Fruit fly (Drosophila melanogaster) whole organism, embryonic: ENCODE results near the gene CG13138.

Source experiments
- Antp ChIP-seq: fragments of 200-800 bp; sonication (Bioruptor generic); optimal IDR thresholded peaks from 3 replicates; lab custom pipeline; 2016; ENCODE audit warnings: missing biosample characterization, missing genetic modification characterization
- CG10147 ChIP-seq: fragments of 200-800 bp; sonication (Bioruptor generic); optimal IDR thresholded peaks from 2 replicates; lab custom pipeline; 2019; ENCODE audit warnings: missing biosample characterization, mild to moderate bottlenecking, missing genetic modification characterization, moderate library complexity
- CG10274 ChIP-seq: fragments of 200-800 bp; sonication (Bioruptor generic); optimal IDR thresholded peaks from 3 replicates; lab custom pipeline; 2017; ENCODE audit warnings: missing biosample characterization, mild to moderate bottlenecking, missing genetic modification characterization
- CG12236 ChIP-seq: fragments of 200-800 bp; sonication (Bioruptor generic); optimal IDR thresholded peaks from 2 replicates; lab custom pipeline; 2016; ENCODE audit warnings: missing biosample characterization, missing genetic modification characterization
- CG1603 ChIP-seq: fragments of 200-800 bp; sonication (Bioruptor generic); optimal IDR thresholded peaks from 2 replicates; lab custom pipeline; 2019; ENCODE audit warnings: missing biosample characterization, mild to moderate bottlenecking, missing genetic modification characterization, moderate library complexity
- CG17361 ChIP-seq: fragments of 200-800 bp; sonication (Bioruptor generic); IDR thresholded peaks from 3 replicates; pipeline ENCODE4 v1.3.6; 2022; ENCODE audit warnings: missing biosample characterization, missing genetic modification characterization
- CG17912 ChIP-seq: fragments of 200-800 bp; sonication (Bioruptor generic); optimal IDR thresholded peaks from 2 replicates; lab custom pipeline; 2018; ENCODE audit warnings: missing biosample characterization, mild to moderate bottlenecking, missing genetic modification characterization
- CG18011 ChIP-seq: fragments of 200-800 bp; sonication (Bioruptor generic); optimal IDR thresholded peaks from 2 replicates; lab custom pipeline; 2017; ENCODE audit warnings: missing biosample characterization, missing genetic modification characterization, mild to moderate bottlenecking, moderate library complexity, missing genotype
- CG18476 ChIP-seq: fragments of 200-800 bp; sonication (Bioruptor generic); optimal IDR thresholded peaks from 2 replicates; lab custom pipeline; 2016; ENCODE audit warnings: missing biosample characterization, mild to moderate bottlenecking, missing genetic modification characterization
- CG18619 ChIP-seq: fragments of 200-800 bp; sonication (Bioruptor generic); optimal IDR thresholded peaks from 3 replicates; lab custom pipeline; 2017; ENCODE audit warnings: missing biosample characterization, mild to moderate bottlenecking, missing genetic modification characterization
- CG30403 ChIP-seq: fragments of 200-800 bp; sonication (Bioruptor generic); optimal IDR thresholded peaks from 3 replicates; lab custom pipeline; 2016; ENCODE audit warnings: missing biosample characterization, missing genetic modification characterization
- CG3407 ChIP-seq: fragments of 200-800 bp; sonication (Bioruptor generic); optimal IDR thresholded peaks from 2 replicates; lab custom pipeline; 2018; ENCODE audit warnings: missing biosample characterization, mild to moderate bottlenecking, missing genetic modification characterization
- CG3726 ChIP-seq: fragments of 200-800 bp; sonication (Bioruptor generic); IDR thresholded peaks from 3 replicates; pipeline ENCODE4, ENCODE4 v1.3.6; 2022; ENCODE audit warnings: missing biosample characterization, missing genetic modification characterization
- CG4854 ChIP-seq: fragments of 200-800 bp; sonication (Bioruptor generic); optimal IDR thresholded peaks from 2 replicates; lab custom pipeline; 2016; ENCODE audit warnings: missing biosample characterization, missing genetic modification characterization, inconsistent platforms
- CG5245 ChIP-seq: fragments of 200-800 bp; sonication (Bioruptor generic); optimal IDR thresholded peaks from 3 replicates; lab custom pipeline; 2016; ENCODE audit warnings: missing biosample characterization, missing genetic modification characterization
- CG6689 ChIP-seq: fragments of 200-800 bp; sonication (Bioruptor generic); IDR thresholded peaks from 2 replicates; pipeline ENCODE4 v1.3.6; 2022; ENCODE audit warnings: missing biosample characterization, missing genetic modification characterization
- Doc2 ChIP-seq: fragments of 200-800 bp; sonication (Bioruptor generic); IDR thresholded peaks from 2 replicates; pipeline ENCODE4 v1.3.6; 2022; ENCODE audit warnings: missing biosample characterization, missing genetic modification characterization
- E2f1 ChIP-seq: fragments of 200-800 bp; sonication (Bioruptor generic); IDR thresholded peaks from 2 replicates; pipeline ENCODE4 v1.3.6; 2022; ENCODE audit warnings: missing biosample characterization, missing genetic modification characterization
- HLHmδ ChIP-seq: fragments of 200-800 bp; sonication (Bioruptor generic); optimal IDR thresholded peaks from 2 replicates; lab custom pipeline; 2018; ENCODE audit warnings: missing biosample characterization, mild to moderate bottlenecking, missing genetic modification characterization, moderate library complexity
- Hmr ChIP-seq: fragments of 200-800 bp; sonication (Bioruptor generic); optimal IDR thresholded peaks from 3 replicates; lab custom pipeline; 2017; ENCODE audit warnings: mild to moderate bottlenecking, missing biosample characterization, missing genetic modification reagents, missing genetic modification characterization
- Lpt ChIP-seq: fragments of >200 bp; optimal IDR thresholded peaks from 2 replicates; lab custom pipeline; 2018; ENCODE audit warnings: missing biosample characterization, missing genetic modification characterization
- Med ChIP-seq: fragments of 200-800 bp; sonication (Bioruptor generic); peaks from one replicate; lab custom pipeline; 2016; ENCODE audit warnings: missing biosample characterization, missing genetic modification characterization, mild to moderate bottlenecking, inconsistent platforms, moderate library complexity
- Meics ChIP-seq: fragments of 200-800 bp; sonication (Bioruptor generic); optimal IDR thresholded peaks from 2 replicates; lab custom pipeline; 2017; ENCODE audit warnings: missing biosample characterization, mild to moderate bottlenecking, missing genetic modification characterization
- Optix ChIP-seq: fragments of 200-800 bp; sonication (Bioruptor generic); IDR thresholded peaks from 3 replicates; pipeline ENCODE4 v1.3.6; 2022; ENCODE audit warnings: missing biosample characterization, missing genetic modification characterization
- Rfx ChIP-seq: fragments of 200-800 bp; sonication (Bioruptor generic); IDR thresholded peaks from 2 replicates; pipeline ENCODE4 v1.3.6; 2022; ENCODE audit warnings: missing biosample characterization, missing genetic modification characterization
- ab ChIP-seq: fragments of 200-800 bp; sonication (Bioruptor generic); optimal IDR thresholded peaks from 2 replicates; lab custom pipeline; 2016; ENCODE audit warnings: missing biosample characterization, missing genetic modification characterization
- aop ChIP-seq: fragments of 200-800 bp; sonication (Bioruptor generic); IDR thresholded peaks from 2 replicates; pipeline ENCODE4 v1.3.6; 2022; ENCODE audit warnings: missing biosample characterization, missing genetic modification characterization
- ap ChIP-seq: fragments of 200-800 bp; sonication (Bioruptor generic); IDR thresholded peaks from 2 replicates; pipeline ENCODE4 v1.3.6; 2022; ENCODE audit warnings: missing biosample characterization, missing genetic modification characterization
- ase ChIP-seq: fragments of 200-800 bp; sonication (Bioruptor generic); IDR thresholded peaks from 3 replicates; pipeline ENCODE4 v1.3.6; 2022; ENCODE audit warnings: missing biosample characterization, missing genetic modification characterization
- cg ChIP-seq: fragments of 200-800 bp; sonication (Bioruptor generic); optimal IDR thresholded peaks from 3 replicates; lab custom pipeline; 2019; ENCODE audit warnings: missing biosample characterization, mild to moderate bottlenecking, missing genetic modification characterization, moderate library complexity
- dpn ChIP-seq, 2 experiments: fragments of 200-800 bp; sonication (Bioruptor generic); optimal IDR thresholded peaks; 3 replicates each; lab custom pipeline; 2016; ENCODE audit warnings: missing biosample characterization in 2 of 2, missing genetic modification characterization in 2 of 2
- esg ChIP-seq: fragments of 200-800 bp; sonication (Bioruptor generic); conservative IDR thresholded peaks from 2 replicates; pipeline ENCODE4 v1.3.6; 2022; ENCODE audit warnings: missing biosample characterization, missing genetic modification characterization
- eve ChIP-seq, 2 experiments: fragments of >200 bp; optimal IDR thresholded peaks; 2 replicates each; lab custom pipeline; 2017; ENCODE audit warnings: missing biosample characterization in 2 of 2, missing genetic modification characterization in 2 of 2
- gsb ChIP-seq: fragments of 200-800 bp; sonication (Bioruptor generic); IDR thresholded peaks from 2 replicates; pipeline ENCODE4 v1.3.6; 2022; ENCODE audit warnings: missing biosample characterization, missing genetic modification characterization
- h ChIP-seq: fragments of >200 bp; optimal IDR thresholded peaks from 2 replicates; lab custom pipeline; 2017
- ind ChIP-seq: fragments of 200-800 bp; sonication (Bioruptor generic); optimal IDR thresholded peaks from 3 replicates; lab custom pipeline; 2016; ENCODE audit warnings: missing biosample characterization, missing genetic modification characterization
- insv ChIP-seq, 2 experiments: fragments of 200-800 bp; sonication (Bioruptor generic); optimal IDR thresholded peaks; 3 replicates each; lab custom pipeline; 2016 to 2018; ENCODE audit warnings: missing biosample characterization in 2 of 2, missing genetic modification characterization in 2 of 2
- kay ChIP-seq: fragments of 200-800 bp; sonication (Bioruptor generic); optimal IDR thresholded peaks from 2 replicates; lab custom pipeline; 2016; ENCODE audit warnings: missing biosample characterization, missing genetic modification characterization
- lab ChIP-seq: fragments of 200-800 bp; sonication (Bioruptor generic); optimal IDR thresholded peaks from 3 replicates; lab custom pipeline; 2017; ENCODE audit warnings: missing biosample characterization, missing genetic modification characterization, mild to moderate bottlenecking, moderate library complexity, missing genetic modification reagents
- lola ChIP-seq, 3 experiments: fragments of >200 bp in 2 of 3; fragments of 200-800 bp in 1 of 3; sonication (Bioruptor generic) in 1 of 3; optimal IDR thresholded peaks; 2 replicates each; lab custom pipeline; 2017 to 2019; ENCODE audit warnings: missing biosample characterization in 3 of 3, missing genetic modification characterization in 3 of 3, mild to moderate bottlenecking in 1 of 3, moderate library complexity in 1 of 3
- nerfin-2 ChIP-seq: fragments of 200-800 bp; sonication (Bioruptor generic); IDR thresholded peaks from 2 replicates; pipeline ENCODE4 v1.3.6; 2022; ENCODE audit warnings: missing biosample characterization, missing genetic modification characterization; ENCODE audit not compliant: partially characterized antibody
- onecut ChIP-seq: fragments of 200-800 bp; sonication (Bioruptor generic); IDR thresholded peaks from 2 replicates; pipeline ENCODE4 v1.3.6; 2022; ENCODE audit warnings: missing biosample characterization, missing genetic modification characterization
- phol ChIP-seq: fragments of 200-800 bp; sonication (Bioruptor generic); optimal IDR thresholded peaks from 3 replicates; lab custom pipeline; 2018; ENCODE audit warnings: missing biosample characterization, mild to moderate bottlenecking, missing genetic modification characterization, moderate library complexity
- slbo ChIP-seq: fragments of 200-800 bp; sonication (Bioruptor generic); IDR thresholded peaks from 2 replicates; pipeline ENCODE4 v1.3.6; 2022; ENCODE audit warnings: missing biosample characterization, missing genetic modification characterization
- slou ChIP-seq: fragments of 200-800 bp; sonication (Bioruptor generic); optimal IDR thresholded peaks from 3 replicates; lab custom pipeline; 2016; ENCODE audit warnings: missing biosample characterization, missing genetic modification characterization
- sob ChIP-seq: fragments of 200-800 bp; sonication (Bioruptor generic); IDR thresholded peaks from 2 replicates; pipeline ENCODE4 v1.3.6; 2022; ENCODE audit warnings: missing biosample characterization, missing genetic modification characterization
- stwl ChIP-seq: fragments of 200-800 bp; sonication (Bioruptor generic); optimal IDR thresholded peaks from 3 replicates; lab custom pipeline; 2018; ENCODE audit warnings: missing biosample characterization, mild to moderate bottlenecking, missing genetic modification characterization, moderate library complexity
- tio ChIP-seq: fragments of 200-800 bp; sonication (Bioruptor generic); optimal IDR thresholded peaks from 2 replicates; lab custom pipeline; 2017; ENCODE audit warnings: missing biosample characterization, missing genetic modification characterization, inconsistent platforms
- tna ChIP-seq: fragments of 200-800 bp; sonication (Bioruptor generic); IDR thresholded peaks from 2 replicates; pipeline ENCODE4 v1.3.6; 2022; ENCODE audit warnings: missing biosample characterization, missing genetic modification characterization; ENCODE audit not compliant: partially characterized antibody
- twi ChIP-seq: fragments of 200-800 bp; optimal IDR thresholded peaks from 2 replicates; lab custom pipeline; 2019; ENCODE audit warnings: missing biosample characterization, mild to moderate bottlenecking, missing genetic modification characterization, moderate library complexity
- vvl ChIP-seq: fragments of 200-800 bp; sonication (Bioruptor generic); IDR thresholded peaks from 2 replicates; pipeline ENCODE4 v1.3.6; 2022; ENCODE audit warnings: missing biosample characterization, missing genetic modification characterization
- zen ChIP-seq: fragments of 200-800 bp; sonication (Bioruptor generic); optimal IDR thresholded peaks from 3 replicates; lab custom pipeline; 2018; ENCODE audit warnings: missing biosample characterization, mild to moderate bottlenecking, missing genetic modification characterization, moderate library complexity

CG13138 gene

dm6 chr2L:10342471-10342870, 40.7 kb upstream of the CG13138 start, which contains the start of gene Sps2 (continued):
- no peak for TF ChIP-seq CG4854 (GFP tag; lab: Kevin White, UChicago)
- TF ChIP-seq CG30403 (GFP tag; lab: Kevin White, UChicago), result no peak
- TF ChIP-seq CG10274 (GFP tag; lab: Kevin White, UChicago), result no peak
- TF ChIP-seq CG18011, result no peak
- TF ChIP-seq ind (GFP tag; lab: Kevin White, UChicago), result no peak
- TF ChIP-seq dpn (GFP tag; optimal IDR thresholded peaks at IDR 0.05; lab: Kevin White, UChicago), result peak in 1 of 2 experiments; percentile 6
- no peak for TF ChIP-seq HLHmδ (GFP tag; lab: Kevin White, UChicago)
- TF ChIP-seq lab (GFP tag; lab: Kevin White, UChicago), result no peak
- TF ChIP-seq insv (GFP tag; optimal IDR thresholded peaks at IDR 0.05; lab: Kevin White, UChicago), result no peak
- no peak for TF ChIP-seq nerfin-2 (GFP tag; lab: Robert Waterston, UW)
- TF ChIP-seq tio (GFP tag; lab: Kevin White, UChicago), result no peak
- TF ChIP-seq lola (GFP tag; optimal IDR thresholded peaks at IDR 0.05; lab: Kevin White, UChicago), result no peak
- peak; percentile 57 for TF ChIP-seq stwl (tag; lab: Kevin White, UChicago)
- no peak for TF ChIP-seq eve (GFP tag; optimal IDR thresholded peaks at IDR 0.05; lab: Kevin White, UChicago)
- peak; percentile 35 for TF ChIP-seq CG1603
- no peak for TF ChIP-seq tna
- no peak for TF ChIP-seq CG3726 (GFP tag; lab: Robert Waterston, UW)
- TF ChIP-seq CG18476 (GFP tag; lab: Kevin White, UChicago), result no peak
- no peak for TF ChIP-seq ab (GFP tag; lab: Kevin White, UChicago)
- TF ChIP-seq CG5245, result no peak
- no peak for TF ChIP-seq Lpt (GFP tag; lab: Kevin White, UChicago)
- TF ChIP-seq CG18619, result no peak
- no peak for TF ChIP-seq Optix (GFP tag; lab: Robert Waterston, UW)
- no peak for TF ChIP-seq CG3407
- TF ChIP-seq sob (GFP tag; lab: Robert Waterston, UW), result 0 out of 2 replicates have a peak, but pooled peaks have one; percentile 30
- no peak for TF ChIP-seq CG10147 (GFP tag; lab: Kevin White, UChicago)
- no peak for TF ChIP-seq kay (GFP tag; lab: Kevin White, UChicago)
- peak; percentile 35 for TF ChIP-seq vvl
- TF ChIP-seq twi, result no peak
- TF ChIP-seq aop (GFP tag; lab: Robert Waterston, UW), result no peak
- no peak for TF ChIP-seq CG6689
- no peak for TF ChIP-seq Rfx
- TF ChIP-seq esg (GFP tag; lab: Robert Waterston, UW), result no peak
- 0 out of 3 replicates have a peak, but pooled peaks have one; percentile 15 for TF ChIP-seq CG17361
- TF ChIP-seq CG12236 (GFP tag; lab: Kevin White, UChicago), result no peak
- no peak for TF ChIP-seq Antp (GFP tag; lab: Kevin White, UChicago)
- peak; percentile 42 for TF ChIP-seq phol (tag; lab: Kevin White, UChicago)
- no peak for TF ChIP-seq Meics (GFP tag; lab: Kevin White, UChicago)
- TF ChIP-seq CG17912, result no peak
- no peak for TF ChIP-seq gsb (GFP tag; lab: Robert Waterston, UW)
- no peak for TF ChIP-seq cg
- no peak for TF ChIP-seq ase (GFP tag; lab: Robert Waterston, UW)
- no peak for TF ChIP-seq E2f1
- no peak for TF ChIP-seq slou
- no peak for TF ChIP-seq ap (GFP tag; lab: Robert Waterston, UW)
- no peak for TF ChIP-seq h (lab: Kevin White, UChicago)
- no peak for TF ChIP-seq onecut (GFP tag; lab: Robert Waterston, UW)
- no peak for TF ChIP-seq Hmr (GFP tag; lab: Kevin White, UChicago)
- TF ChIP-seq Doc2, result no peak
- peak; percentile 81 for TF ChIP-seq Med
- TF ChIP-seq zen (tag; lab: Kevin White, UChicago), result no peak
- TF ChIP-seq slbo (GFP tag; lab: Robert Waterston, UW), result no peak; the same call in 1 of the 2 replicates
